Fruit fly (Drosophila melanogaster) whole organism, adult: ENCODE data around the gene CG6686.
A peak's percentile ranks its signal among the peaks of the same experiment; 100 is the strongest.

Experiments
- CG11617 ChIP-seq: fragments of 200-800 bp; sonication (Bioruptor generic); optimal IDR thresholded peaks from 2 replicates; lab custom pipeline; 2017; ENCODE audit warnings: mild to moderate bottlenecking, missing biosample characterization, missing genetic modification reagents, missing genetic modification characterization
- CG12768 ChIP-seq: fragments of 200-800 bp; sonication (Bioruptor generic); optimal IDR thresholded peaks from 2 replicates; lab custom pipeline; 2017; ENCODE audit warnings: missing biosample characterization, missing genetic modification characterization, mild to moderate bottlenecking, moderate library complexity, missing genetic modification reagents
- CG14711 ChIP-seq: fragments of 200-800 bp; sonication (Bioruptor generic); optimal IDR thresholded peaks from 2 replicates; lab custom pipeline; 2018; ENCODE audit warnings: missing biosample characterization, mild to moderate bottlenecking, missing genetic modification characterization, moderate library complexity
- CG1620 ChIP-seq: fragments of 200-800 bp; sonication (Bioruptor generic); optimal IDR thresholded peaks from 2 replicates; lab custom pipeline; 2016; ENCODE audit warnings: missing biosample characterization, missing genetic modification characterization
- Clk ChIP-seq: fragments of 200-800 bp; sonication (Bioruptor generic); optimal IDR thresholded peaks from 2 replicates; lab custom pipeline; 2017; ENCODE audit warnings: missing biosample characterization, missing genetic modification characterization
- bab1 ChIP-seq: fragments of 200-800 bp; sonication (Bioruptor generic); optimal IDR thresholded peaks from 3 replicates; lab custom pipeline; 2019; ENCODE audit warnings: missing biosample characterization, mild to moderate bottlenecking, missing genetic modification characterization, moderate library complexity
- cnc ChIP-seq, 2 experiments: fragments of >200 bp; optimal IDR thresholded peaks; 2 replicates each; lab custom pipeline; 2017
- kay ChIP-seq: fragments of 200-800 bp; sonication (Bioruptor generic); peaks from one replicate; lab custom pipeline; 2016; ENCODE audit warnings: missing biosample characterization, missing genetic modification characterization, borderline replicate concordance
- ovo ChIP-seq: fragments of 200-800 bp; sonication (Bioruptor generic); optimal IDR thresholded peaks from 2 replicates; lab custom pipeline; 2016; ENCODE audit warnings: missing biosample characterization, missing genetic modification characterization
- pad ChIP-seq: fragments of 200-800 bp; sonication (Bioruptor generic); optimal IDR thresholded peaks from 3 replicates; lab custom pipeline; 2017; ENCODE audit warnings: missing biosample characterization, missing genetic modification characterization, mild to moderate bottlenecking, moderate library complexity, missing genetic modification reagents
- tj ChIP-seq: fragments of 200-800 bp; sonication (Bioruptor generic); optimal IDR thresholded peaks from 3 replicates; lab custom pipeline; 2017; ENCODE audit warnings: missing biosample characterization, mild to moderate bottlenecking, missing genetic modification characterization, moderate library complexity

dm6 chr2L:11990458-11991065 lies 2.7 kb upstream of the CG6686 start, which contains the start of gene escl:
- no peak for TF ChIP-seq kay (GFP tag; lab: Kevin White, UChicago)
- no peak for TF ChIP-seq bab1 (GFP tag; lab: Kevin White, UChicago)
- TF ChIP-seq pad (GFP tag; lab: Kevin White, UChicago): no peak
- TF ChIP-seq ovo (GFP tag; lab: Kevin White, UChicago): no peak
- peak; percentile 3 for TF ChIP-seq CG11617 (GFP tag; lab: Kevin White, UChicago)
- TF ChIP-seq tj (GFP tag; lab: Kevin White, UChicago): no peak
- no peak for TF ChIP-seq CG1620 (GFP tag; lab: Kevin White, UChicago)
- no peak for TF ChIP-seq cnc (optimal IDR thresholded peaks at IDR 0.05; lab: Kevin White, UChicago)
- TF ChIP-seq CG14711: peak; percentile 89
- no peak for TF ChIP-seq CG12768
- no peak for TF ChIP-seq Clk
